Worm (Caenorhabditis elegans): ENCODE data around the gene K10C9.7.

DNA sequence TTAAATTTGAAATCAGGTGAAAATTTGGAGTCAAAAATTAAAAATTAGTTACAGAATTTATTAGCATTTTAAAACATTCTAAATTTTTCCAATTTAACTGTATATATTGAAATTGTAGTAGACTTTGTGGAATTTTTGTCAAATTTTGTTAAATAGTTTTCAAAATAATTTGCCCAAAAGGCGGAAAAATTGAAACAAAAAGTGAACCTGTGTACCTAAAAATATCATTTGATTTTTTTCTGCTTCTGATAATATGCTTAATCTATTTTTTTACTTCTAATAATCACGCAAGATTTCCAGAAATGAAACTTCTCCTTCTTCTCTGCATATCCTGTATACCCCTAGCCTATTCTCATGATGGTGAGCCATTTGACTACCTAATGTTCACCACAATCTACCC, 6.1 kb downstream of the K10C9.7 start, which contains the start of gene rnst-2:
- TF ChIP-seq unc-62 (GFP tag; optimal IDR thresholded peaks at IDR 0.05) (no peak), crh-2 (tag; optimal IDR thresholded peaks at IDR 0.05) (no peak), lin-39 (tag; optimal IDR thresholded peaks at IDR 0.05) (no peak), snpc-4 (tag; optimal IDR thresholded peaks at IDR 0.05) (no peak), ama-1 (optimal IDR thresholded peaks at IDR 0.05) (no peak)

All from whole organism, L2 larva.